Fruit fly (Drosophila melanogaster) whole organism, embryonic: ENCODE results near the gene CG14286.

Experiments used
- Aef1 ChIP-seq: fragments of 200-800 bp; sonication (Bioruptor generic); IDR thresholded peaks from 3 replicates; pipeline ENCODE4 v1.3.6; 2022; ENCODE audit warnings: missing biosample characterization, missing genetic modification characterization
- Atf-2 ChIP-seq: fragments of 200-800 bp; sonication (Bioruptor generic); optimal IDR thresholded peaks from 2 replicates; lab custom pipeline; 2016; ENCODE audit warnings: missing biosample characterization, missing genetic modification characterization
- C15 ChIP-seq: fragments of 200-800 bp; sonication (Bioruptor generic); IDR thresholded peaks from 3 replicates; pipeline ENCODE4 v1.3.6; 2022; ENCODE audit warnings: missing biosample characterization, missing genetic modification characterization
- CG11456 ChIP-seq: fragments of 200-800 bp; sonication (Bioruptor generic); IDR thresholded peaks from 3 replicates; pipeline ENCODE4 v1.3.6; 2022; ENCODE audit warnings: missing biosample characterization, missing genetic modification characterization
- CG11560 ChIP-seq: fragments of 200-800 bp; sonication (Bioruptor generic); IDR thresholded peaks from 3 replicates; pipeline ENCODE4 v1.3.6; 2022; ENCODE audit warnings: missing biosample characterization, missing genetic modification characterization
- CG12299 ChIP-seq: fragments of 200-800 bp; sonication (Bioruptor generic); optimal IDR thresholded peaks from 2 replicates; lab custom pipeline; 2018; ENCODE audit warnings: missing biosample characterization, mild to moderate bottlenecking, missing genetic modification characterization
- CG17361 ChIP-seq: fragments of 200-800 bp; sonication (Bioruptor generic); IDR thresholded peaks from 3 replicates; pipeline ENCODE4 v1.3.6; 2022; ENCODE audit warnings: missing biosample characterization, missing genetic modification characterization
- CG32532 ChIP-seq: fragments of 200-800 bp; sonication (Bioruptor generic); IDR thresholded peaks from 2 replicates; pipeline ENCODE4 v1.3.6; 2022; ENCODE audit warnings: missing biosample characterization, missing genetic modification characterization
- CG32767 ChIP-seq: fragments of 200-800 bp; sonication (Bioruptor generic); IDR thresholded peaks from 2 replicates; pipeline ENCODE4 v1.3.6; 2022; ENCODE audit warnings: missing biosample characterization, missing genetic modification characterization
- CG32772 ChIP-seq: fragments of 200-800 bp; sonication (Bioruptor generic); IDR thresholded peaks from 2 replicates; pipeline ENCODE4 v1.3.6; 2022; ENCODE audit warnings: missing biosample characterization, missing genetic modification characterization
- CG7839 ChIP-seq: fragments of 200-800 bp; sonication (Bioruptor generic); optimal IDR thresholded peaks from 3 replicates; lab custom pipeline; 2018; ENCODE audit warnings: missing biosample characterization, mild to moderate bottlenecking, missing genetic modification characterization, moderate library complexity
- CG8290 ChIP-seq, 3 experiments: fragments of 200-800 bp; sonication (Bioruptor generic); optimal IDR thresholded peaks; 2 replicates each; lab custom pipeline; 2016 to 2019; ENCODE audit warnings: missing biosample characterization in 3 of 3, missing genetic modification characterization in 3 of 3, mild to moderate bottlenecking in 2 of 3, moderate library complexity in 1 of 3
- CG8765 ChIP-seq: fragments of 200-800 bp; sonication (Bioruptor generic); IDR thresholded peaks from 2 replicates; pipeline ENCODE4 v1.3.6; 2022; ENCODE audit warnings: missing biosample characterization, missing genetic modification characterization
- CG8944 ChIP-seq: fragments of 200-800 bp; sonication (Bioruptor generic); optimal IDR thresholded peaks from 3 replicates; lab custom pipeline; 2016; ENCODE audit warnings: missing biosample characterization, missing genetic modification characterization
- Dip2 ChIP-seq: fragments of 200-800 bp; sonication (Bioruptor generic); IDR thresholded peaks from 2 replicates; pipeline ENCODE4 v1.3.6; 2022; ENCODE audit warnings: missing biosample characterization, missing genetic modification characterization
- Drgx ChIP-seq: fragments of 200-800 bp; sonication (Bioruptor generic); IDR thresholded peaks from 2 replicates; pipeline ENCODE4 v1.3.6; 2022; ENCODE audit warnings: missing biosample characterization, missing genetic modification characterization
- Ets65A ChIP-seq: fragments of 200-800 bp; sonication (Bioruptor generic); peaks from one replicate; lab custom pipeline; 2016; ENCODE audit warnings: missing biosample characterization, missing genetic modification characterization
- Gug ChIP-seq: fragments of 200-800 bp; sonication (Bioruptor generic); IDR thresholded peaks from 4 replicates; pipeline ENCODE4 v1.3.6; 2022; ENCODE audit warnings: missing biosample characterization, missing genetic modification characterization
- H15 ChIP-seq: fragments of 200-800 bp; sonication (Bioruptor generic); IDR thresholded peaks from 3 replicates; pipeline ENCODE4 v1.3.6; 2022; ENCODE audit warnings: missing biosample characterization, missing genetic modification characterization
- Hr39 ChIP-seq: fragments of >200 bp; optimal IDR thresholded peaks from 2 replicates; lab custom pipeline; 2017
- Med ChIP-seq: fragments of 200-800 bp; sonication (Bioruptor generic); peaks from one replicate; lab custom pipeline; 2016; ENCODE audit warnings: missing biosample characterization, missing genetic modification characterization, mild to moderate bottlenecking, inconsistent platforms, moderate library complexity
- Myb ChIP-seq: fragments of 200-800 bp; sonication (Bioruptor generic); optimal IDR thresholded peaks from 2 replicates; lab custom pipeline; 2016; ENCODE audit warnings: missing biosample characterization, missing genetic modification characterization
- Nf-YA ChIP-seq: fragments of 200-800 bp; sonication (Bioruptor generic); IDR thresholded peaks from 2 replicates; pipeline ENCODE4 v1.3.6; 2022; ENCODE audit warnings: missing biosample characterization, missing genetic modification characterization
- Poxn ChIP-seq: fragments of 200-800 bp; sonication (Bioruptor generic); IDR thresholded peaks from 2 replicates; pipeline ENCODE4 v1.3.6; 2022; ENCODE audit warnings: missing biosample characterization, missing genetic modification characterization
- Ptx1 ChIP-seq: fragments of 200-800 bp; sonication (Bioruptor generic); IDR thresholded peaks from 2 replicates; pipeline ENCODE4 v1.3.6; 2022; ENCODE audit warnings: missing biosample characterization, missing genetic modification characterization
- bowl ChIP-seq: fragments of 200-800 bp; sonication (Bioruptor generic); IDR thresholded peaks from 2 replicates; pipeline ENCODE4 v1.3.6; 2022; ENCODE audit warnings: missing biosample characterization, missing genetic modification characterization
- bsh ChIP-seq, 2 experiments: fragments of 200-800 bp; sonication (Bioruptor generic); optimal IDR thresholded peaks; 2 replicates each; lab custom pipeline; 2017 to 2018; ENCODE audit warnings: mild to moderate bottlenecking in 2 of 2, missing biosample characterization in 2 of 2, missing genetic modification characterization in 2 of 2, moderate library complexity in 1 of 2
- dysf ChIP-seq: fragments of 200-800 bp; sonication (Bioruptor generic); IDR thresholded peaks from 3 replicates; pipeline ENCODE4 v1.3.6; 2022; ENCODE audit warnings: missing biosample characterization, missing genetic modification characterization
- ems ChIP-seq: fragments of 200-800 bp; sonication (Bioruptor generic); optimal IDR thresholded peaks from 3 replicates; lab custom pipeline; 2016; ENCODE audit warnings: missing biosample characterization, missing genetic modification characterization
- fd102C ChIP-seq: fragments of 200-800 bp; sonication (Bioruptor generic); optimal IDR thresholded peaks from 2 replicates; lab custom pipeline; 2018; ENCODE audit warnings: missing biosample characterization, mild to moderate bottlenecking, missing genetic modification characterization, moderate library complexity
- ind ChIP-seq: fragments of 200-800 bp; sonication (Bioruptor generic); optimal IDR thresholded peaks from 3 replicates; lab custom pipeline; 2016; ENCODE audit warnings: missing biosample characterization, missing genetic modification characterization
- lab ChIP-seq: fragments of 200-800 bp; sonication (Bioruptor generic); optimal IDR thresholded peaks from 3 replicates; lab custom pipeline; 2017; ENCODE audit warnings: missing biosample characterization, missing genetic modification characterization, mild to moderate bottlenecking, moderate library complexity, missing genetic modification reagents
- lmd ChIP-seq: fragments of 200-800 bp; sonication (Bioruptor generic); IDR thresholded peaks from 2 replicates; pipeline ENCODE4 v1.3.6; 2022; ENCODE audit warnings: missing biosample characterization, missing genetic modification characterization
- mam ChIP-seq: fragments of 200-800 bp; sonication (Bioruptor generic); optimal IDR thresholded peaks from 3 replicates; lab custom pipeline; 2016; ENCODE audit warnings: missing biosample characterization, missing genetic modification characterization
- pfk ChIP-seq: fragments of 200-800 bp; sonication (Bioruptor generic); optimal IDR thresholded peaks from 2 replicates; lab custom pipeline; 2018; ENCODE audit warnings: missing biosample characterization, mild to moderate bottlenecking, missing genetic modification characterization, moderate library complexity
- phol ChIP-seq: fragments of 200-800 bp; sonication (Bioruptor generic); optimal IDR thresholded peaks from 3 replicates; lab custom pipeline; 2018; ENCODE audit warnings: missing biosample characterization, mild to moderate bottlenecking, missing genetic modification characterization, moderate library complexity
- prd ChIP-seq, 3 experiments: fragments of >200 bp in 2 of 3; fragments of 200-800 bp in 1 of 3; sonication (Bioruptor generic) in 1 of 3; optimal IDR thresholded peaks in 2 of 3; IDR thresholded peaks in 1 of 3; 2 replicates in 2 of 3; 3 replicates in 1 of 3; pipeline versions ENCODE4 v1.3.6 to Lab custom; 2017 to 2022; ENCODE audit warnings: missing biosample characterization in 1 of 3, missing genetic modification characterization in 1 of 3
- psq ChIP-seq: fragments of 200-800 bp; sonication (Bioruptor generic); optimal IDR thresholded peaks from 2 replicates; lab custom pipeline; 2017; ENCODE audit warnings: missing biosample characterization, missing genetic modification characterization
- ranshi ChIP-seq: fragments of 200-800 bp; sonication (Bioruptor generic); IDR thresholded peaks from 2 replicates; pipeline ENCODE4 v1.3.6; 2022; ENCODE audit warnings: missing biosample characterization, missing genetic modification characterization
- sens ChIP-seq: fragments of 200-800 bp; sonication (Bioruptor generic); peaks from one replicate; lab custom pipeline; 2016; ENCODE audit warnings: missing biosample characterization, missing genetic modification characterization
- sisA ChIP-seq: fragments of 200-800 bp; sonication (Bioruptor generic); IDR thresholded peaks from 2 replicates; pipeline ENCODE4 v1.3.6; 2022; ENCODE audit warnings: missing biosample characterization, missing genetic modification characterization
- slbo ChIP-seq: fragments of 200-800 bp; sonication (Bioruptor generic); IDR thresholded peaks from 2 replicates; pipeline ENCODE4 v1.3.6; 2022; ENCODE audit warnings: missing biosample characterization, missing genetic modification characterization
- ssp ChIP-seq: fragments of 200-800 bp; sonication (Bioruptor generic); IDR thresholded peaks from 2 replicates; pipeline ENCODE4 v1.3.6; 2022; ENCODE audit warnings: missing biosample characterization, missing genetic modification characterization
- tin ChIP-seq: fragments of 200-800 bp; sonication (Bioruptor generic); optimal IDR thresholded peaks from 3 replicates; lab custom pipeline; 2016; ENCODE audit warnings: missing biosample characterization, missing genetic modification characterization
- trh ChIP-seq: fragments of 200-800 bp; sonication (Bioruptor generic); optimal IDR thresholded peaks from 2 replicates; lab custom pipeline; 2016; ENCODE audit warnings: missing biosample characterization, missing genetic modification characterization
- vvl ChIP-seq: fragments of 200-800 bp; sonication (Bioruptor generic); IDR thresholded peaks from 2 replicates; pipeline ENCODE4 v1.3.6; 2022; ENCODE audit warnings: missing biosample characterization, missing genetic modification characterization
- wdn ChIP-seq: fragments of 200-800 bp; sonication (Bioruptor generic); IDR thresholded peaks from 2 replicates; pipeline ENCODE4 v1.3.6; 2022; ENCODE audit warnings: missing biosample characterization, missing genetic modification characterization
- zfh1 ChIP-seq: fragments of 200-800 bp; sonication (Bioruptor generic); IDR thresholded peaks from 3 replicates; pipeline ENCODE4 v1.3.6; 2022; ENCODE audit warnings: missing biosample characterization, missing genetic modification characterization

Gene CG14286

DNA sequence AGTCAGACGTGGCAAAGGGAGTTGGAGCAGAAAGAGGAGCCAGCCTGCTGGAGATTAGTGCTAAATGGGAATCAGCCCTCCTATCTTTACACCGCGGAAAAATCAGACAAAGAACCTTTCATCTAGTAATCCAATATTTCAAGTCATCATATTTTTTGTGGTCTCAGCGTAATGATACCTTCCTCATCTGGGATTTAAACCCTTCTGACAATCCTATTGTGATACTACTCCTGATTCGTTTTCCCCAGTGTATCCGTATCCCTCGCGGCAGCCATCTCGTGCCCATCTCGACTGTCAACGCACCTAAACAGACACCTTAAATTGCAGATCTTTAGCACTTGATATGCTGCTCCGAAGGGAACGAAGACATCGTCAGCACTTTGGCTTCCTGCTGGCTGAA is 25.5 kb upstream of the CG14286 start:
- TF ChIP-seq Dip2 (GFP tag; lab: Robert Waterston, UW) (no peak), tin (peak; percentile 8), CG7839 (tag; lab: Kevin White, UChicago) (peak; percentile 18), CG8290 (GFP tag; optimal IDR thresholded peaks at IDR 0.05; lab: Kevin White, UChicago) (no peak), CG8290 (tag; optimal IDR thresholded peaks at IDR 0.05; lab: Kevin White, UChicago) (peak in 1 of 2 experiments; percentile 46), Med (GFP tag; lab: Kevin White, UChicago) (peak; percentile 64), ranshi (GFP tag; lab: Robert Waterston, UW) (peak; percentile 41; the same call in 1 of the 2 replicates), mam (GFP tag; lab: Kevin White, UChicago) (peak; percentile 30), dysf (GFP tag; lab: Robert Waterston, UW) (peak; percentile 38; the same call in 1 of the 3 replicates), psq (GFP tag; lab: Kevin White, UChicago) (no peak), fd102C (GFP tag; lab: Kevin White, UChicago) (no peak), CG8944 (GFP tag; lab: Kevin White, UChicago) (peak; percentile 1), C15 (no peak), prd (optimal IDR thresholded peaks at IDR 0.05; lab: Kevin White, UChicago) (no peak), prd (GFP tag; IDR thresholded peaks at IDR 0.05; lab: Robert Waterston, UW) (peak; percentile 55; the same call in 1 of the 3 replicates), sens (GFP tag; lab: Kevin White, UChicago) (peak; percentile 10), Hr39 (lab: Kevin White, UChicago) (no peak), Drgx (GFP tag; lab: Robert Waterston, UW) (0 out of 2 replicates have a peak, but pooled peaks have one; percentile 5), CG11560 (tag; lab: Robert Waterston, UW) (no peak), Ptx1 (GFP tag; lab: Robert Waterston, UW) (0 out of 2 replicates have a peak, but pooled peaks have one; percentile 17), Myb (GFP tag; lab: Kevin White, UChicago) (no peak), Nf-YA (no peak), trh (GFP tag; lab: Kevin White, UChicago) (no peak), CG32772 (peak; percentile 48; the same call in 1 of the 2 replicates), Gug (GFP tag; lab: Robert Waterston, UW) (0 out of 4 replicates have a peak, but pooled peaks have one; percentile 18), ind (GFP tag; lab: Kevin White, UChicago) (peak; percentile 33), CG8765 (0 out of 2 replicates have a peak, but pooled peaks have one; percentile 15), bsh (GFP tag; optimal IDR thresholded peaks at IDR 0.05; lab: Kevin White, UChicago) (peak in 1 of 2 experiments; percentile 47), slbo (GFP tag; lab: Robert Waterston, UW) (peak; percentile 47), lmd (0 out of 2 replicates have a peak, but pooled peaks have one; percentile 18), Atf-2 (GFP tag; lab: Kevin White, UChicago) (peak; percentile 5), bowl (no peak), Aef1 (GFP tag; lab: Robert Waterston, UW) (no peak), CG32532 (GFP tag; lab: Robert Waterston, UW) (peak; percentile 25; the same call in 1 of the 2 replicates), lab (no peak), CG17361 (GFP tag; lab: Robert Waterston, UW) (no peak), H15 (GFP tag; lab: Robert Waterston, UW) (no peak), pfk (GFP tag; lab: Kevin White, UChicago) (no peak), phol (peak; percentile 12), sisA (GFP tag; lab: Robert Waterston, UW) (peak; percentile 37; the same call in 1 of the 2 replicates), Poxn (GFP tag; lab: Robert Waterston, UW) (no peak), zfh1 (GFP tag; lab: Robert Waterston, UW) (0 out of 3 replicates have a peak, but pooled peaks have one; percentile 7), ems (GFP tag; lab: Kevin White, UChicago) (peak; percentile 25), ssp (GFP tag; lab: Robert Waterston, UW) (peak; percentile 15; the same call in 1 of the 2 replicates), Ets65A (GFP tag; lab: Kevin White, UChicago) (peak; percentile 83), vvl (GFP tag; lab: Robert Waterston, UW) (peak; percentile 7; the same call in 1 of the 2 replicates), CG32767 (no peak), CG11456 (0 out of 3 replicates have a peak, but pooled peaks have one; percentile 18), CG12299 (tag; lab: Kevin White, UChicago) (no peak), wdn (0 out of 2 replicates have a peak, but pooled peaks have one; percentile 10)
